Fruit fly (Drosophila melanogaster) whole organism, embryonic: ENCODE results near the gene CG5515.

Experiments used
- ATbp ChIP-seq: fragments of 200-800 bp; sonication (Bioruptor generic); optimal IDR thresholded peaks from 2 replicates; lab custom pipeline; 2017; ENCODE audit warnings: missing biosample characterization, mild to moderate bottlenecking, missing genetic modification characterization, missing genetic modification reagents
- B-H2 ChIP-seq: fragments of 200-800 bp; sonication (Bioruptor generic); optimal IDR thresholded peaks from 2 replicates; lab custom pipeline; 2018; ENCODE audit warnings: missing biosample characterization, mild to moderate bottlenecking, missing genetic modification characterization
- CG10274 ChIP-seq: fragments of 200-800 bp; sonication (Bioruptor generic); optimal IDR thresholded peaks from 3 replicates; lab custom pipeline; 2017; ENCODE audit warnings: missing biosample characterization, mild to moderate bottlenecking, missing genetic modification characterization
- CG12744 ChIP-seq: fragments of 200-800 bp; sonication (Bioruptor generic); optimal IDR thresholded peaks from 2 replicates; lab custom pipeline; 2016; ENCODE audit warnings: missing biosample characterization, missing genetic modification characterization
- CG12942 ChIP-seq: fragments of 200-800 bp; sonication (Bioruptor generic); optimal IDR thresholded peaks from 3 replicates; lab custom pipeline; 2016; ENCODE audit warnings: missing biosample characterization, missing genetic modification characterization
- CG13424 ChIP-seq: fragments of 200-800 bp; sonication (Bioruptor generic); optimal IDR thresholded peaks from 2 replicates; lab custom pipeline; 2019; ENCODE audit warnings: missing biosample characterization, mild to moderate bottlenecking, missing genetic modification characterization, moderate library complexity
- CG1602 ChIP-seq: fragments of 200-800 bp; sonication (Bioruptor generic); optimal IDR thresholded peaks from 3 replicates; lab custom pipeline; 2016; ENCODE audit warnings: missing biosample characterization, missing genetic modification characterization
- CG1647 ChIP-seq: fragments of 200-800 bp; sonication (Bioruptor generic); optimal IDR thresholded peaks from 3 replicates; lab custom pipeline; 2016; ENCODE audit warnings: missing biosample characterization, missing genetic modification characterization
- CG30431 ChIP-seq: fragments of 200-800 bp; sonication (Bioruptor generic); optimal IDR thresholded peaks from 2 replicates; lab custom pipeline; 2017; ENCODE audit warnings: missing biosample characterization, missing genetic modification characterization
- CG31388 ChIP-seq: fragments of 200-800 bp; sonication (Bioruptor generic); optimal IDR thresholded peaks from 2 replicates; lab custom pipeline; 2016; ENCODE audit warnings: missing biosample characterization, missing genetic modification characterization
- CG3163 ChIP-seq: fragments of 200-800 bp; sonication (Bioruptor generic); optimal IDR thresholded peaks from 3 replicates; lab custom pipeline; 2016; ENCODE audit warnings: missing biosample characterization, missing genetic modification characterization
- CG43689 ChIP-seq: fragments of 200-800 bp; sonication (Bioruptor generic); IDR thresholded peaks from 2 replicates; pipeline ENCODE4 v1.3.6; 2022; ENCODE audit warnings: missing biosample characterization, missing genetic modification characterization
- CG6683 ChIP-seq: fragments of 200-800 bp; sonication (Bioruptor generic); optimal IDR thresholded peaks from 2 replicates; lab custom pipeline; 2017; ENCODE audit warnings: missing biosample characterization, mild to moderate bottlenecking, missing genetic modification characterization, missing genetic modification reagents
- CG6689 ChIP-seq: fragments of 200-800 bp; sonication (Bioruptor generic); IDR thresholded peaks from 2 replicates; pipeline ENCODE4 v1.3.6; 2022; ENCODE audit warnings: missing biosample characterization, missing genetic modification characterization
- CG7271 ChIP-seq: fragments of 200-800 bp; sonication (Bioruptor generic); optimal IDR thresholded peaks from 2 replicates; lab custom pipeline; 2018; ENCODE audit warnings: missing biosample characterization, mild to moderate bottlenecking, missing genetic modification characterization, moderate library complexity
- Dip2 ChIP-seq: fragments of 200-800 bp; sonication (Bioruptor generic); IDR thresholded peaks from 2 replicates; pipeline ENCODE4 v1.3.6; 2022; ENCODE audit warnings: missing biosample characterization, missing genetic modification characterization
- Elba2 ChIP-seq: fragments of 200-800 bp; sonication (Bioruptor generic); optimal IDR thresholded peaks from 3 replicates; lab custom pipeline; 2016; ENCODE audit warnings: missing biosample characterization, missing genetic modification characterization
- Fer1 ChIP-seq: fragments of 200-800 bp; sonication (Bioruptor generic); optimal IDR thresholded peaks from 2 replicates; lab custom pipeline; 2017; ENCODE audit warnings: missing biosample characterization, mild to moderate bottlenecking, missing genetic modification characterization
- Hand ChIP-seq: fragments of 200-800 bp; sonication (Bioruptor generic); optimal IDR thresholded peaks from 2 replicates; lab custom pipeline; 2017; ENCODE audit warnings: mild to moderate bottlenecking, missing biosample characterization, missing genetic modification reagents, missing genetic modification characterization
- Hr51 ChIP-seq, 2 experiments: fragments of 200-800 bp; sonication (Bioruptor generic); optimal IDR thresholded peaks; 2 replicates in 1 of 2; 3 replicates in 1 of 2; lab custom pipeline; 2016 to 2018; ENCODE audit warnings: missing biosample characterization in 2 of 2, missing genetic modification characterization in 2 of 2, mild to moderate bottlenecking in 1 of 2, moderate library complexity in 1 of 2
- MESR4 ChIP-seq: fragments of 200-800 bp; sonication (Bioruptor generic); optimal IDR thresholded peaks from 2 replicates; lab custom pipeline; 2018; ENCODE audit warnings: missing biosample characterization, mild to moderate bottlenecking, missing genetic modification characterization, moderate library complexity
- MTF-1 ChIP-seq: fragments of 200-800 bp; sonication (Bioruptor generic); optimal IDR thresholded peaks from 2 replicates; lab custom pipeline; 2018; ENCODE audit warnings: missing biosample characterization, mild to moderate bottlenecking, missing genetic modification characterization, borderline replicate concordance
- NFAT ChIP-seq: fragments of 200-800 bp; sonication (Bioruptor generic); IDR thresholded peaks from 2 replicates; pipeline ENCODE4 v1.3.6; 2022; ENCODE audit warnings: missing biosample characterization, missing genetic modification characterization
- Neu2 ChIP-seq: fragments of 200-800 bp; sonication (Bioruptor generic); optimal IDR thresholded peaks from 3 replicates; lab custom pipeline; 2016; ENCODE audit warnings: missing biosample characterization, missing genetic modification characterization, borderline replicate concordance
- Oaz ChIP-seq: fragments of 200-800 bp; sonication (Bioruptor generic); IDR thresholded peaks from 2 replicates; pipeline ENCODE4 v1.3.6; 2022; ENCODE audit warnings: missing biosample characterization, missing genetic modification characterization
- Opbp ChIP-seq: fragments of 200-800 bp; sonication (Bioruptor generic); IDR thresholded peaks from 3 replicates; pipeline ENCODE4 v1.3.6; 2022; ENCODE audit warnings: missing biosample characterization, missing genetic modification characterization; ENCODE audit not compliant: partially characterized antibody
- Six4 ChIP-seq: fragments of 200-800 bp; sonication (Bioruptor generic); optimal IDR thresholded peaks from 2 replicates; lab custom pipeline; 2016; ENCODE audit warnings: missing biosample characterization, missing genetic modification characterization
- Sox100B ChIP-seq: fragments of 200-800 bp; sonication (Bioruptor generic); optimal IDR thresholded peaks from 3 replicates; lab custom pipeline; 2018; ENCODE audit warnings: missing biosample characterization, mild to moderate bottlenecking, missing genetic modification characterization
- Taf1 ChIP-seq: fragments of 200-800 bp; sonication (Bioruptor generic); IDR thresholded peaks from 2 replicates; pipeline ENCODE4 v1.3.6; 2022; ENCODE audit warnings: missing biosample characterization, missing genetic modification characterization
- Xrp1 ChIP-seq: fragments of 200-800 bp; sonication (Bioruptor generic); IDR thresholded peaks from 2 replicates; pipeline ENCODE4 v1.3.6; 2022; ENCODE audit warnings: missing biosample characterization, missing genetic modification characterization
- al ChIP-seq: fragments of 200-800 bp; sonication (Bioruptor generic); IDR thresholded peaks from 2 replicates; pipeline ENCODE4 v1.3.6; 2022; ENCODE audit warnings: missing biosample characterization, missing genetic modification characterization
- bbx ChIP-seq: fragments of 200-800 bp; sonication (Bioruptor generic); IDR thresholded peaks from 2 replicates; pipeline ENCODE4 v1.3.6; 2022; ENCODE audit warnings: missing biosample characterization, missing genetic modification characterization; ENCODE audit not compliant: partially characterized antibody
- bowl ChIP-seq: fragments of 200-800 bp; sonication (Bioruptor generic); IDR thresholded peaks from 2 replicates; pipeline ENCODE4 v1.3.6; 2022; ENCODE audit warnings: missing biosample characterization, missing genetic modification characterization
- crol ChIP-seq: fragments of 200-800 bp; sonication (Bioruptor generic); IDR thresholded peaks from 2 replicates; pipeline ENCODE4 v1.3.6; 2022; ENCODE audit warnings: missing biosample characterization, missing genetic modification characterization
- disco-r ChIP-seq: fragments of 200-800 bp; sonication (Bioruptor generic); optimal IDR thresholded peaks from 2 replicates; lab custom pipeline; 2016; ENCODE audit warnings: missing biosample characterization, missing genetic modification characterization
- esg ChIP-seq: fragments of 200-800 bp; sonication (Bioruptor generic); conservative IDR thresholded peaks from 2 replicates; pipeline ENCODE4 v1.3.6; 2022; ENCODE audit warnings: missing biosample characterization, missing genetic modification characterization
- ewg ChIP-seq: fragments of 200-800 bp; sonication (Bioruptor generic); optimal IDR thresholded peaks from 3 replicates; lab custom pipeline; 2017; ENCODE audit warnings: mild to moderate bottlenecking, missing biosample characterization, missing genetic modification reagents, missing genetic modification characterization
- fu2 ChIP-seq: fragments of 200-800 bp; sonication (Bioruptor generic); optimal IDR thresholded peaks from 2 replicates; lab custom pipeline; 2016; ENCODE audit warnings: missing biosample characterization, missing genetic modification characterization
- gcm ChIP-seq: fragments of 200-800 bp; sonication (Bioruptor generic); optimal IDR thresholded peaks from 2 replicates; lab custom pipeline; 2019; ENCODE audit warnings: missing biosample characterization, mild to moderate bottlenecking, missing genetic modification characterization, moderate library complexity
- gro ChIP-seq: fragments of 200-800 bp; sonication (Bioruptor generic); optimal IDR thresholded peaks from 2 replicates; lab custom pipeline; 2016; ENCODE audit warnings: missing biosample characterization, missing genetic modification characterization
- gt ChIP-seq: fragments of 200-800 bp; sonication (Bioruptor generic); IDR thresholded peaks from 2 replicates; pipeline ENCODE4 v1.3.6; 2022; ENCODE audit warnings: missing biosample characterization, missing genetic modification characterization
- insv ChIP-seq, 2 experiments: fragments of 200-800 bp; sonication (Bioruptor generic); optimal IDR thresholded peaks; 3 replicates each; lab custom pipeline; 2016 to 2018; ENCODE audit warnings: missing biosample characterization in 2 of 2, missing genetic modification characterization in 2 of 2
- mld ChIP-seq: fragments of 200-800 bp; sonication (Bioruptor generic); IDR thresholded peaks from 3 replicates; pipeline ENCODE4 v1.3.6; 2022; ENCODE audit warnings: missing biosample characterization, missing genetic modification characterization; ENCODE audit not compliant: partially characterized antibody
- nmo ChIP-seq: fragments of 200-800 bp; sonication (Bioruptor generic); optimal IDR thresholded peaks from 2 replicates; lab custom pipeline; 2018; ENCODE audit warnings: missing biosample characterization, mild to moderate bottlenecking, missing genetic modification characterization, moderate library complexity
- onecut ChIP-seq: fragments of 200-800 bp; sonication (Bioruptor generic); IDR thresholded peaks from 2 replicates; pipeline ENCODE4 v1.3.6; 2022; ENCODE audit warnings: missing biosample characterization, missing genetic modification characterization
- pum ChIP-seq: fragments of 200-800 bp; sonication (Bioruptor generic); optimal IDR thresholded peaks from 2 replicates; lab custom pipeline; 2016; ENCODE audit warnings: missing biosample characterization, missing genetic modification characterization
- schlank ChIP-seq: fragments of 200-800 bp; sonication (Bioruptor generic); optimal IDR thresholded peaks from 2 replicates; lab custom pipeline; 2018; ENCODE audit warnings: missing biosample characterization, mild to moderate bottlenecking, missing genetic modification characterization
- slbo ChIP-seq: fragments of 200-800 bp; sonication (Bioruptor generic); IDR thresholded peaks from 2 replicates; pipeline ENCODE4 v1.3.6; 2022; ENCODE audit warnings: missing biosample characterization, missing genetic modification characterization
- trh ChIP-seq: fragments of 200-800 bp; sonication (Bioruptor generic); optimal IDR thresholded peaks from 2 replicates; lab custom pipeline; 2016; ENCODE audit warnings: missing biosample characterization, missing genetic modification characterization
- zf30C ChIP-seq: fragments of 200-800 bp; sonication (Bioruptor generic); optimal IDR thresholded peaks from 3 replicates; lab custom pipeline; 2018; ENCODE audit warnings: missing biosample characterization, mild to moderate bottlenecking, missing genetic modification characterization

The CG5515 gene

dm6 chr3R:24206341-24207114 is 17.8 kb upstream of the CG5515 start (continued):
- no peak for TF ChIP-seq Fer1 (GFP tag; lab: Kevin White, UChicago)
- TF ChIP-seq Taf1: no peak
- peak; percentile 64 for TF ChIP-seq onecut (GFP tag; lab: Robert Waterston, UW)
- peak; percentile 13 for TF ChIP-seq CG1647
- no peak for TF ChIP-seq CG1602 (GFP tag; lab: Kevin White, UChicago)
- no peak for TF ChIP-seq CG7271 (tag; lab: Kevin White, UChicago)
- no peak for TF ChIP-seq CG31388 (GFP tag; lab: Kevin White, UChicago)
- TF ChIP-seq esg (GFP tag; lab: Robert Waterston, UW): peak; percentile 47
- peak; percentile 36; the same call in 1 of the 2 replicates for TF ChIP-seq Oaz (GFP tag; lab: Robert Waterston, UW)
- TF ChIP-seq trh (GFP tag; lab: Kevin White, UChicago): no peak
- no peak for TF ChIP-seq Six4
- TF ChIP-seq Opbp (GFP tag; lab: Robert Waterston, UW): no peak
- no peak for TF ChIP-seq gt (GFP tag; lab: Robert Waterston, UW)
- TF ChIP-seq bowl (GFP tag; lab: Robert Waterston, UW): no peak
- TF ChIP-seq Sox100B (GFP tag; lab: Kevin White, UChicago): peak; percentile 56
- TF ChIP-seq Hand (GFP tag; lab: Kevin White, UChicago): no peak
- TF ChIP-seq schlank (tag; lab: Kevin White, UChicago): no peak
- TF ChIP-seq fu2 (GFP tag; lab: Kevin White, UChicago): no peak
- TF ChIP-seq CG30431 (GFP tag; lab: Kevin White, UChicago): no peak
- peak; percentile 72 for TF ChIP-seq Xrp1 (GFP tag; lab: Robert Waterston, UW)
- TF ChIP-seq CG3163 (GFP tag; lab: Kevin White, UChicago): no peak
- TF ChIP-seq disco-r (GFP tag; lab: Kevin White, UChicago): no peak
- no peak for TF ChIP-seq pum (GFP tag; lab: Kevin White, UChicago)
- no peak for TF ChIP-seq bbx
- no peak for TF ChIP-seq Elba2 (GFP tag; lab: Kevin White, UChicago)
- TF ChIP-seq al (GFP tag; lab: Robert Waterston, UW): no peak
- TF ChIP-seq mld: no peak
- peak; percentile 81 for TF ChIP-seq CG13424 (tag; lab: Kevin White, UChicago)
- TF ChIP-seq CG43689 (GFP tag; lab: Robert Waterston, UW): no peak
- TF ChIP-seq Hr51 (GFP tag; optimal IDR thresholded peaks at IDR 0.05; lab: Kevin White, UChicago): peak in 1 of 2 experiments; percentile 78
- TF ChIP-seq CG12942 (GFP tag; lab: Kevin White, UChicago): no peak
- TF ChIP-seq MTF-1 (GFP tag; lab: Kevin White, UChicago): no peak
- no peak for TF ChIP-seq NFAT
- no peak for TF ChIP-seq slbo
- TF ChIP-seq B-H2 (GFP tag; lab: Kevin White, UChicago): no peak
- no peak for TF ChIP-seq zf30C
- no peak for TF ChIP-seq crol
- no peak for TF ChIP-seq Neu2 (GFP tag; lab: Kevin White, UChicago)
- TF ChIP-seq MESR4 (GFP tag; lab: Kevin White, UChicago): no peak
- TF ChIP-seq gro (GFP tag; lab: Kevin White, UChicago): no peak
- peak; percentile 64 for TF ChIP-seq nmo (GFP tag; lab: Kevin White, UChicago)
- TF ChIP-seq ewg (GFP tag; lab: Kevin White, UChicago): peak; percentile 38
- no peak for TF ChIP-seq Dip2
- TF ChIP-seq CG6683 (GFP tag; lab: Kevin White, UChicago): no peak
- TF ChIP-seq insv (GFP tag; optimal IDR thresholded peaks at IDR 0.05; lab: Kevin White, UChicago): no peak
- TF ChIP-seq CG6689 (GFP tag; lab: Robert Waterston, UW): peak; percentile 52
- no peak for TF ChIP-seq CG12744 (GFP tag; lab: Kevin White, UChicago)
- TF ChIP-seq ATbp (GFP tag; lab: Kevin White, UChicago): peak; percentile 72
- peak; percentile 5 for TF ChIP-seq gcm (GFP tag; lab: Kevin White, UChicago)
- no peak for TF ChIP-seq CG10274 (GFP tag; lab: Kevin White, UChicago)
